Worm (Caenorhabditis elegans) whole organism, L3 larva: Measurements from ENCODE around the gene algn-5.

Source experiments
- ama-1 ChIP-seq: fragments of 150-350 bp; optimal IDR thresholded peaks from 2 replicates; lab custom pipeline; 2018
- nhr-11 ChIP-seq: fragments of 150-350 bp; optimal IDR thresholded peaks from 2 replicates; lab custom pipeline; 2014; ENCODE audit warnings: missing biosample characterization, missing genetic modification characterization
- nhr-237 ChIP-seq: fragments of 150-350 bp; optimal IDR thresholded peaks from 2 replicates; lab custom pipeline; 2014; ENCODE audit warnings: missing biosample characterization, missing genetic modification characterization

ce11 chrV:4236118-4236517 is 40.7 kb downstream of the algn-5 start, which contains the start of gene nlp-13:
- no peak for TF ChIP-seq nhr-237 (tag; lab: Kevin White, UChicago)
- no peak for TF ChIP-seq nhr-11 (tag; lab: Kevin White, UChicago)
- TF ChIP-seq ama-1, result no peak
